Worm (Caenorhabditis elegans) whole organism, L2 larva: ENCODE measurements around the gene col-14.

Experiments used
- C34F6.9 ChIP-seq: fragments of 150-350 bp; optimal IDR thresholded peaks from 2 replicates; lab custom pipeline; 2014; ENCODE audit warnings: missing biosample characterization, missing genetic modification characterization
- F13H6.1 ChIP-seq: sonication (generic microtip); optimal IDR thresholded peaks from 2 replicates; lab custom pipeline; 2016; ENCODE audit warnings: missing genetic modification characterization, missing compliant biosample characterization
- R02D3.7 ChIP-seq: fragments of 150-350 bp; optimal IDR thresholded peaks from 2 replicates; lab custom pipeline; 2014; ENCODE audit warnings: missing biosample characterization, missing genetic modification characterization
- Y55F3AM.14 ChIP-seq: fragments of 200-800 bp; sonication (Bioruptor generic); optimal IDR thresholded peaks from 2 replicates; lab custom pipeline; 2018; ENCODE audit warnings: mild to moderate bottlenecking, missing genetic modification characterization, missing compliant biosample characterization
- ZK546.5 ChIP-seq: sonication (generic microtip); optimal IDR thresholded peaks from 2 replicates; lab custom pipeline; 2017; ENCODE audit warnings: missing biosample characterization, missing genetic modification characterization
- alr-1 ChIP-seq: fragments of 150-350 bp; optimal IDR thresholded peaks from 2 replicates; lab custom pipeline; 2014; ENCODE audit warnings: missing biosample characterization, missing genetic modification characterization
- aly-2 ChIP-seq: fragments of 150-350 bp; optimal IDR thresholded peaks from 2 replicates; lab custom pipeline; 2014; ENCODE audit warnings: missing biosample characterization, missing genetic modification characterization
- ama-1 ChIP-seq: fragments of 150-350 bp; optimal IDR thresholded peaks from 2 replicates; lab custom pipeline; 2018; ENCODE audit warnings: inconsistent platforms
- blmp-1 ChIP-seq: sonication (generic microtip); optimal IDR thresholded peaks from 2 replicates; lab custom pipeline; 2017; ENCODE audit warnings: missing genetic modification characterization, mild to moderate bottlenecking, missing compliant biosample characterization, antibody characterized with exemption, moderate library complexity; ENCODE audit not compliant: insufficient read depth
- ceh-16 ChIP-seq: fragments of 150-350 bp; optimal IDR thresholded peaks from 2 replicates; lab custom pipeline; 2014; ENCODE audit warnings: missing biosample characterization, missing genetic modification characterization
- ceh-82 ChIP-seq: fragments of 150-350 bp; optimal IDR thresholded peaks from 2 replicates; lab custom pipeline; 2014; ENCODE audit warnings: missing biosample characterization, missing genetic modification characterization
- crh-2 ChIP-seq: sonication (generic microtip); optimal IDR thresholded peaks from 2 replicates; lab custom pipeline; 2017; ENCODE audit warnings: missing biosample characterization, missing genetic modification characterization
- dmd-4 ChIP-seq: sonication (generic microtip); optimal IDR thresholded peaks from 2 replicates; lab custom pipeline; 2017; ENCODE audit warnings: missing biosample characterization, missing genetic modification characterization
- elt-3 ChIP-seq: sonication (generic microtip); optimal IDR thresholded peaks from 2 replicates; lab custom pipeline; 2017; ENCODE audit warnings: missing biosample characterization, missing genetic modification characterization
- gmeb-1 ChIP-seq: fragments of 150-350 bp; optimal IDR thresholded peaks from 2 replicates; lab custom pipeline; 2014; ENCODE audit warnings: missing biosample characterization, missing genetic modification characterization
- lin-11 ChIP-seq: fragments of 150-350 bp; sonication (generic microtip); optimal IDR thresholded peaks from 2 replicates; lab custom pipeline; 2014; ENCODE audit warnings: missing biosample characterization, missing genetic modification characterization, inconsistent platforms, mixed read lengths
- lin-13 ChIP-seq: fragments of 150-350 bp; optimal IDR thresholded peaks from 2 replicates; lab custom pipeline; 2014; ENCODE audit warnings: missing biosample characterization, missing genetic modification reagents, missing genetic modification characterization
- lin-39 ChIP-seq: fragments of 150-350 bp; optimal IDR thresholded peaks from 2 replicates; lab custom pipeline; 2014; ENCODE audit warnings: missing biosample characterization, missing genetic modification reagents, missing genetic modification characterization
- lsy-2 ChIP-seq, 2 experiments: fragments of 150-350 bp in 1 of 2; sonication (generic microtip) in 1 of 2; optimal IDR thresholded peaks; 2 replicates each; lab custom pipeline; 2014 to 2017; ENCODE audit warnings: missing biosample characterization in 2 of 2, missing genetic modification characterization in 2 of 2
- mab-5 ChIP-seq: fragments of 150-350 bp; optimal IDR thresholded peaks from 2 replicates; lab custom pipeline; 2014; ENCODE audit warnings: missing biosample characterization, missing genetic modification characterization
- nhr-10 ChIP-seq: sonication (generic microtip); optimal IDR thresholded peaks from 2 replicates; lab custom pipeline; 2017; ENCODE audit warnings: missing biosample characterization, missing genetic modification characterization
- nhr-11 ChIP-seq: fragments of 150-350 bp; optimal IDR thresholded peaks from 2 replicates; lab custom pipeline; 2014; ENCODE audit warnings: missing biosample characterization, missing genetic modification characterization
- nhr-12 ChIP-seq: fragments of 150-350 bp; optimal IDR thresholded peaks from 2 replicates; lab custom pipeline; 2014; ENCODE audit warnings: missing biosample characterization, missing genetic modification characterization
- nhr-129 ChIP-seq: fragments of 150-350 bp; optimal IDR thresholded peaks from 2 replicates; lab custom pipeline; 2014; ENCODE audit warnings: missing biosample characterization, missing genetic modification characterization
- nhr-23 ChIP-seq: fragments of 150-350 bp; optimal IDR thresholded peaks from 2 replicates; lab custom pipeline; 2014; ENCODE audit warnings: missing biosample characterization, missing genetic modification reagents, missing genetic modification characterization
- nhr-237 ChIP-seq: fragments of 150-350 bp; optimal IDR thresholded peaks from 2 replicates; lab custom pipeline; 2014; ENCODE audit warnings: missing biosample characterization, missing genetic modification characterization
- nhr-25 ChIP-seq: fragments of 150-350 bp; sonication (generic microtip); optimal IDR thresholded peaks from 3 replicates; lab custom pipeline; 2014; ENCODE audit warnings: missing biosample characterization, missing genetic modification characterization
- nhr-6 ChIP-seq: fragments of 150-350 bp; optimal IDR thresholded peaks from 2 replicates; lab custom pipeline; 2014; ENCODE audit warnings: missing biosample characterization, missing genetic modification characterization
- nhr-77 ChIP-seq: fragments of 150-350 bp; optimal IDR thresholded peaks from 2 replicates; lab custom pipeline; 2014; ENCODE audit warnings: missing biosample characterization, missing genetic modification characterization
- peb-1 ChIP-seq: fragments of 150-350 bp; optimal IDR thresholded peaks from 2 replicates; lab custom pipeline; 2014; ENCODE audit warnings: missing biosample characterization, missing genetic modification characterization
- skn-1 ChIP-seq: sonication (generic microtip); optimal IDR thresholded peaks from 2 replicates; lab custom pipeline; 2017; ENCODE audit warnings: missing biosample characterization, missing genetic modification characterization
- sma-3 ChIP-seq: sonication (generic microtip); optimal IDR thresholded peaks from 2 replicates; lab custom pipeline; 2016; ENCODE audit warnings: missing genetic modification reagents, missing genetic modification characterization, missing compliant biosample characterization
- snpc-4 ChIP-seq: fragments of 150-350 bp; optimal IDR thresholded peaks from 2 replicates; lab custom pipeline; 2014; ENCODE audit warnings: missing biosample characterization, missing genetic modification characterization
- unc-55 ChIP-seq: fragments of 150-350 bp; sonication (generic microtip); optimal IDR thresholded peaks from 3 replicates; lab custom pipeline; 2014; ENCODE audit warnings: missing biosample characterization, missing genetic modification reagents, missing genetic modification characterization
- unc-62 ChIP-seq: fragments of 150-350 bp; optimal IDR thresholded peaks from 2 replicates; lab custom pipeline; 2014; ENCODE audit warnings: missing biosample characterization, missing genetic modification reagents, missing genetic modification characterization
- ztf-11 ChIP-seq: sonication (generic microtip); optimal IDR thresholded peaks from 2 replicates; lab custom pipeline; 2017; ENCODE audit warnings: missing biosample characterization, missing genetic modification characterization
- ztf-4 ChIP-seq: fragments of 150-350 bp; optimal IDR thresholded peaks from 2 replicates; lab custom pipeline; 2014; ENCODE audit warnings: missing biosample characterization, missing genetic modification characterization

Gene col-14

DNA sequence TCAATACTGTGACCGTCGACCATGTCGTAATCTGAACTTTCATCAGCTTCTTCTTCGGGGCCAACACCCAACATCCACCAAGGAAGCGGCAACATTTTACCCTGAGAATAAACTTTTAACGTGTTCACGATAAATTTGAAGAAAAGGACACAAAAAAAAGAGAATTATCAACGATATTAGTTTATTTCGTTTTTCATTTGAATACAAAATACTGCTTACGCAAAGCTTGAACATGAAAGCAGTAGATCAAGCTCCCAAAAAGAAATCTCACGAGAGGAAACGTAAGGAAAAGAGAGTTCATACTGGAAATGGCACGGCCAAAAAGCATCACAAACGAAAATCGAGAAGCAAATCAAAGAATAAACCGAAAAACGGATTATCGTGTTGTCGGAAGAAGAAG is 10.5 kb downstream of the col-14 start, which contains the start of the genes C46A5.6 and C46A5.1:
C46A5.6 (minus strand) TSS at position 101 of the 400 bp plus-strand sequence.
C46A5.1 (plus strand) TSS at position 184 of the 400 bp plus-strand sequence.
- TF ChIP-seq nhr-11 (tag; lab: Kevin White, UChicago) (no peak), ZK546.5 (tag; lab: Kevin White, UChicago) (no peak), lin-13 (GFP tag; lab: Kevin White, UChicago) (no peak), ceh-82 (no peak), elt-3 (tag; lab: Kevin White, UChicago) (no peak), skn-1 (tag; lab: Kevin White, UChicago) (no peak)

- TF ChIP-seq ceh-82 (no peak), aly-2 (tag; lab: Kevin White, UChicago) (no peak), Y55F3AM.14 (GFP tag; lab: Kevin White, UChicago) (no peak), ama-1 (lab: Kevin White, UChicago) (no peak), nhr-25 (tag; lab: Kevin White, UChicago) (no peak), nhr-23 (tag; lab: Kevin White, UChicago) (no peak), blmp-1 (no peak), C34F6.9 (no peak), lsy-2 (tag; optimal IDR thresholded peaks at IDR 0.05; lab: Kevin White, UChicago) (no peak), nhr-12 (tag; lab: Kevin White, UChicago) (no peak), dmd-4 (tag; lab: Kevin White, UChicago) (no peak), peb-1 (tag; lab: Kevin White, UChicago) (no peak), ztf-11 (no peak), lin-39 (no peak), nhr-10 (tag; lab: Kevin White, UChicago) (no peak), ceh-16 (tag; lab: Kevin White, UChicago) (no peak), nhr-6 (no peak), sma-3 (GFP tag; lab: Kevin White, UChicago) (no peak), F13H6.1 (no peak), skn-1 (tag; lab: Kevin White, UChicago) (no peak)
These were observed 11.1 kb downstream of the col-14 start for ce11 chrIV:7764319-7764718.

ce11 chrIV:7770162-7770561 is 17.0 kb downstream of the col-14 start, which contains the start of gene rdl-1:
rdl-1 (minus strand) TSS chrIV:7770262.
- TF ChIP-seq nhr-129 (tag; lab: Kevin White, UChicago) (no peak), ceh-16 (tag; lab: Kevin White, UChicago) (no peak), ama-1 (lab: Kevin White, UChicago) (no peak), lin-13 (GFP tag; lab: Kevin White, UChicago) (no peak), ztf-4 (tag; lab: Kevin White, UChicago) (no peak), peb-1 (tag; lab: Kevin White, UChicago) (no peak), ZK546.5 (tag; lab: Kevin White, UChicago) (no peak), nhr-77 (tag; lab: Kevin White, UChicago) (no peak)
- TF ChIP-seq, all 48 proteins: peak for 0

ce11 chrIV:7774206-7774605 is 21.0 kb downstream of the col-14 start, which contains the start of the genes hcf-1 and swd-2.2:
hcf-1 (minus strand) TSS chrIV:7774275.
swd-2.2 (plus strand) TSS chrIV:7774411.
- peak; percentile 67 for TF ChIP-seq unc-55 (GFP tag; lab: Kevin White, UChicago)
- no peak for TF ChIP-seq peb-1 (tag; lab: Kevin White, UChicago)
- no peak for TF ChIP-seq ztf-11
- no peak for TF ChIP-seq alr-1 (tag; lab: Kevin White, UChicago)
- TF ChIP-seq nhr-12 (tag; lab: Kevin White, UChicago), result no peak
- TF ChIP-seq crh-2 (tag; lab: Kevin White, UChicago), result peak; percentile 17
- no peak for TF ChIP-seq mab-5 (tag; lab: Kevin White, UChicago)
- no peak for TF ChIP-seq snpc-4 (tag; lab: Kevin White, UChicago)
- TF ChIP-seq unc-62 (GFP tag; lab: Kevin White, UChicago), result no peak
- no peak for TF ChIP-seq sma-3 (GFP tag; lab: Kevin White, UChicago)
- no peak for TF ChIP-seq nhr-237 (tag; lab: Kevin White, UChicago)
- TF ChIP-seq lin-11 (tag; lab: Kevin White, UChicago), result no peak
- no peak for TF ChIP-seq gmeb-1 (tag; lab: Kevin White, UChicago)
- TF ChIP-seq lin-39, result no peak
- peak; percentile 4 for TF ChIP-seq nhr-129 (tag; lab: Kevin White, UChicago)
- TF ChIP-seq lsy-2 (tag; optimal IDR thresholded peaks at IDR 0.05; lab: Kevin White, UChicago), result peak in 1 of 2 experiments; percentile 63
- TF ChIP-seq R02D3.7 (tag; lab: Kevin White, UChicago), result no peak
- TF ChIP-seq C34F6.9, result peak; percentile 73
